Worm (Caenorhabditis elegans): ENCODE data around the gene ZK1248.15.
A peak's percentile ranks its signal among the peaks of the same experiment; 100 is the strongest.

The ZK1248.15 gene

DNA sequence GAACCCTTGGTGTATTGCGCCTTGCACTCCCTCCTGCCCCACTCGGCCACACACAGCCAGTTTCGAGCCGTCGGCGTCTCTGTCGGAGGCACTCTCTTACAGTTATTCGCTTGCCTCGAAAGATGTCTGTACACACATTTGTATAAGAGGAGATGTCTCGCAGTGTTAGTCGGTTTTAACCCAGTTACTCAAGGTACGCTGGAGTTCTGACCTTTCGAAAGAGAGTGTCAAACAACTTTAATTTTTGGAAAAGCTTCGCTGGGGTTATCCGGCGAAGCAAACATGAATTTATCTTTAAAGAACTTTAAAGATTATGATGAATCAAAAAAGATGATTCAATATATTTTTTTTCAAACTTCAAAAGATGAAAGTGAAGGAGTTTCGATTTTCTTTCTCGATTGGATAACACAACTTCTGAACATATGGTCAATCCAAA, 6.4 kb upstream of the ZK1248.15 start (continued):
- TF ChIP-seq athp-1 (tag; optimal IDR thresholded peaks at IDR 0.05) (peak; percentile 95), dpff-1 (tag; optimal IDR thresholded peaks at IDR 0.05) (peak; percentile 81), snpc-1.1 (tag; optimal IDR thresholded peaks at IDR 0.05; ENCODE audit: insufficient read depth) (peak; percentile 99), hsf-1 (GFP tag; IDR thresholded peaks at IDR 0.05) (peak; percentile 82), efl-1 (GFP tag; optimal IDR thresholded peaks at IDR 0.05) (peak; percentile 49), mcd-1 (GFP tag; IDR thresholded peaks at IDR 0.05) (peak; percentile 98), tbp1 (GFP tag; optimal IDR thresholded peaks at IDR 0.05) (peak; percentile 84), ztf-3 (GFP tag; optimal IDR thresholded peaks at IDR 0.05) (peak; percentile 96), ceh-58 (GFP tag; IDR thresholded peaks at IDR 0.05) (peak; percentile 61; the same call in 1 of the 2 replicates), bed-1 (GFP tag; IDR thresholded peaks at IDR 0.05) (peak; percentile 77; the same call in 1 of the 2 replicates), somi-1 (GFP tag; optimal IDR thresholded peaks at IDR 0.05) (peak; percentile 98), ccch-3 (GFP tag; optimal IDR thresholded peaks at IDR 0.05) (peak; percentile 31), unc-130 (GFP tag; optimal IDR thresholded peaks at IDR 0.05) (peak; percentile 94), hlh-26 (GFP tag; conservative IDR thresholded peaks at IDR 0.05) (no peak), let-607 (tag; optimal IDR thresholded peaks at IDR 0.05) (peak; percentile 83 to 94), Y53G8AR.9 (GFP tag; conservative IDR thresholded peaks at IDR 0.05) (peak; percentile 99), lsy-27 (tag; optimal IDR thresholded peaks at IDR 0.05; ENCODE audit: borderline replicate concordance, insufficient read depth) (peak; percentile 93), ztf-6 (GFP tag; IDR thresholded peaks at IDR 0.05) (peak; percentile 95), K12H6.12 (tag; optimal IDR thresholded peaks at IDR 0.05) (peak; percentile 99), chd-7 (tag; optimal IDR thresholded peaks at IDR 0.05) (peak; percentile 100), egl-18 (GFP tag; IDR thresholded peaks at IDR 0.05) (peak; percentile 95), ceh-27 (GFP tag; optimal IDR thresholded peaks at IDR 0.05) (peak; percentile 99), lsl-1 (GFP tag; optimal IDR thresholded peaks at IDR 0.05) (peak; percentile 84), B0035.1 (tag; optimal IDR thresholded peaks at IDR 0.05) (peak; percentile 97), let-526 (GFP tag; IDR thresholded peaks at IDR 0.05) (peak; percentile 97), nhr-90 (tag; optimal IDR thresholded peaks at IDR 0.05) (peak; percentile 91), F57A8.1 (GFP tag; optimal IDR thresholded peaks at IDR 0.05) (peak; percentile 87), mes-4 (tag; optimal IDR thresholded peaks at IDR 0.05) (peak; percentile 77), snpc-4 (GFP tag; optimal IDR thresholded peaks at IDR 0.05) (peak; percentile 100), snpc-4 (tag; optimal IDR thresholded peaks at IDR 0.05) (peak; percentile 100), Y79H2A.3 (GFP tag; conservative IDR thresholded peaks at IDR 0.05) (peak; percentile 94), egl-44 (GFP tag; IDR thresholded peaks at IDR 0.05) (peak; percentile 95), cebp-1 (GFP tag; IDR thresholded peaks at IDR 0.05) (peak; percentile 91), cebp-1 (tag; optimal IDR thresholded peaks at IDR 0.05) (peak; percentile 98), snpc-3.4 (tag; optimal IDR thresholded peaks at IDR 0.05) (peak; percentile 99), him-1 (tag; optimal IDR thresholded peaks at IDR 0.05) (peak; percentile 100), repo-1 (tag; optimal IDR thresholded peaks at IDR 0.05) (peak; percentile 100), ZK185.1 (tag; optimal IDR thresholded peaks at IDR 0.05; ENCODE audit: poor library complexity, severe bottlenecking) (peak; percentile 98), nfya-2 (GFP tag; IDR thresholded peaks at IDR 0.05) (peak; percentile 76; the same call in 1 of the 2 replicates), B0336.3 (GFP tag; IDR thresholded peaks at IDR 0.05) (peak; percentile 100), ztf-25 (GFP tag; IDR thresholded peaks at IDR 0.05) (peak; percentile 80), aptf-3 (GFP tag; IDR thresholded peaks at IDR 0.05) (peak; percentile 81), snpc-1.3 (tag; optimal IDR thresholded peaks at IDR 0.05; ENCODE audit: insufficient read depth) (peak; percentile 96), ceh-40 (GFP tag; IDR thresholded peaks at IDR 0.05) (peak; percentile 80), egrh-3 (GFP tag; IDR thresholded peaks at IDR 0.05) (peak; percentile 84), sea-2 (GFP tag; IDR thresholded peaks at IDR 0.05) (peak; percentile 93), hmg-1.2 (GFP tag; IDR thresholded peaks at IDR 0.05) (peak; percentile 95), madf-10 (tag; optimal IDR thresholded peaks at IDR 0.05) (peak; percentile 97)
